Worm (Caenorhabditis elegans): ENCODE data around the gene T19D12.10.

T19D12.10 gene

ce11 chrII:6665908-6666307 is 7.2 kb upstream of the T19D12.10 start:
- TF ChIP-seq fos-1 (tag; optimal IDR thresholded peaks at IDR 0.05) (peak; percentile 81), F13H6.1 (tag; optimal IDR thresholded peaks at IDR 0.05) (no peak), sma-9 (GFP tag; optimal IDR thresholded peaks at IDR 0.05) (peak; percentile 14), sma-9 (tag; optimal IDR thresholded peaks at IDR 0.05) (no peak), lin-13 (GFP tag; optimal IDR thresholded peaks at IDR 0.05) (no peak)

- TF ChIP-seq aly-2 (tag; optimal IDR thresholded peaks at IDR 0.05) (no peak), fos-1 (tag; optimal IDR thresholded peaks at IDR 0.05) (peak; percentile 30)
These were observed 5.1 kb upstream of the T19D12.10 start for ce11 chrII:6663799-6664198.

ce11 chrII:6661211-6661610 is 2.5 kb upstream of the T19D12.10 start, which contains the start of gene T19D12.2:
Gene T19D12.2 (plus strand): TSS chrII:6661335.
- TF ChIP-seq nhr-23 (tag; optimal IDR thresholded peaks at IDR 0.05) (no peak), aly-2 (tag; optimal IDR thresholded peaks at IDR 0.05) (no peak), unc-55 (GFP tag; optimal IDR thresholded peaks at IDR 0.05) (no peak), fos-1 (tag; optimal IDR thresholded peaks at IDR 0.05) (peak; percentile 82)

- TF ChIP-seq nhr-6 (tag; optimal IDR thresholded peaks at IDR 0.05) (no peak), C34F6.9 (tag; optimal IDR thresholded peaks at IDR 0.05) (no peak), ama-1 (optimal IDR thresholded peaks at IDR 0.05) (no peak), nhr-12 (tag; optimal IDR thresholded peaks at IDR 0.05) (no peak), snpc-4 (tag; optimal IDR thresholded peaks at IDR 0.05) (no peak), elt-1 (tag; optimal IDR thresholded peaks at IDR 0.05) (no peak), lsy-2 (tag; optimal IDR thresholded peaks at IDR 0.05) (no peak), nhr-77 (tag; optimal IDR thresholded peaks at IDR 0.05) (no peak), ZK546.5 (tag; optimal IDR thresholded peaks at IDR 0.05) (no peak), ztf-11 (tag; optimal IDR thresholded peaks at IDR 0.05) (no peak), egl-27 (tag; optimal IDR thresholded peaks at IDR 0.05) (no peak), mbf-1 (tag; optimal IDR thresholded peaks at IDR 0.05) (no peak), ceh-16 (tag; optimal IDR thresholded peaks at IDR 0.05) (no peak), Y55F3AM.14 (GFP tag; optimal IDR thresholded peaks at IDR 0.05) (no peak), zag-1 (tag; optimal IDR thresholded peaks at IDR 0.05) (no peak), nhr-129 (tag; optimal IDR thresholded peaks at IDR 0.05) (no peak), F13H6.1 (tag; optimal IDR thresholded peaks at IDR 0.05) (no peak)
These were observed 4.4 kb downstream of the T19D12.10 start, which contains the start of gene T19D12.9 for ce11 chrII:6654284-6654683. Gene T19D12.9 (minus strand): TSS chrII:6654384.

ce11 chrII:6651719-6652118 is 6.9 kb downstream of the T19D12.10 start, which contains the start of gene sra-26:
Gene sra-26 (minus strand): TSS chrII:6651819.
- no peak for TF ChIP-seq ama-1 (optimal IDR thresholded peaks at IDR 0.05)
- no peak for TF ChIP-seq sma-9 (GFP tag; optimal IDR thresholded peaks at IDR 0.05)
- TF ChIP-seq sma-9 (tag; optimal IDR thresholded peaks at IDR 0.05), result no peak
- TF ChIP-seq ztf-1 (GFP tag; conservative IDR thresholded peaks at IDR 0.05), result no peak
- TF ChIP-seq nhr-21 (tag; optimal IDR thresholded peaks at IDR 0.05), result no peak

- TF ChIP-seq ztf-4 (tag; optimal IDR thresholded peaks at IDR 0.05) (no peak), C34F6.9 (tag; optimal IDR thresholded peaks at IDR 0.05) (no peak), nhr-11 (tag; optimal IDR thresholded peaks at IDR 0.05) (no peak), unc-39 (tag; optimal IDR thresholded peaks at IDR 0.05) (no peak), nhr-237 (tag; optimal IDR thresholded peaks at IDR 0.05) (no peak), R02D3.7 (tag; optimal IDR thresholded peaks at IDR 0.05) (no peak), ama-1 (optimal IDR thresholded peaks at IDR 0.05) (no peak), sem-4 (tag; optimal IDR thresholded peaks at IDR 0.05) (no peak), crh-2 (tag; optimal IDR thresholded peaks at IDR 0.05) (no peak), nhr-25 (tag; optimal IDR thresholded peaks at IDR 0.05) (no peak), nhr-23 (tag; optimal IDR thresholded peaks at IDR 0.05) (no peak), ZK546.5 (tag; optimal IDR thresholded peaks at IDR 0.05) (no peak), ceh-16 (tag; optimal IDR thresholded peaks at IDR 0.05) (no peak), aly-2 (tag; optimal IDR thresholded peaks at IDR 0.05) (no peak), sma-3 (GFP tag; optimal IDR thresholded peaks at IDR 0.05) (no peak), elt-3 (tag; optimal IDR thresholded peaks at IDR 0.05) (no peak), blmp-1 (tag; optimal IDR thresholded peaks at IDR 0.05; ENCODE audit: insufficient read depth) (no peak), zag-1 (tag; optimal IDR thresholded peaks at IDR 0.05) (no peak), ztf-1 (GFP tag; conservative IDR thresholded peaks at IDR 0.05) (no peak)
These were observed 9.6 kb downstream of the T19D12.10 start, which contains the start of gene oig-8 for ce11 chrII:6649026-6649425. Gene oig-8 (minus strand): TSS chrII:6649126.
